Fruit fly (Drosophila melanogaster) whole organism, embryonic: Measurements from ENCODE around the gene Orct2.

ENCODE experiments used
- Bgb ChIP-seq: fragments of 200-800 bp; sonication (Bioruptor generic); IDR thresholded peaks from 2 replicates; pipeline ENCODE4 v1.3.6; 2022; ENCODE audit warnings: missing biosample characterization, missing genetic modification characterization; ENCODE audit not compliant: partially characterized antibody
- CG1024 ChIP-seq: fragments of 200-800 bp; sonication (Bioruptor generic); IDR thresholded peaks from 2 replicates; pipeline ENCODE4 v1.3.6; 2022; ENCODE audit warnings: missing biosample characterization, missing genetic modification characterization
- CG10366 ChIP-seq: fragments of 200-800 bp; sonication (Bioruptor generic); IDR thresholded peaks from 2 replicates; pipeline ENCODE4 v1.3.6; 2022; ENCODE audit warnings: missing biosample characterization, missing genetic modification characterization
- CG11085 ChIP-seq: fragments of 200-800 bp; sonication (Bioruptor generic); IDR thresholded peaks from 2 replicates; pipeline ENCODE4 v1.3.6; 2022; ENCODE audit warnings: missing biosample characterization, missing genetic modification characterization
- CG12236 ChIP-seq: fragments of 200-800 bp; sonication (Bioruptor generic); optimal IDR thresholded peaks from 2 replicates; lab custom pipeline; 2016; ENCODE audit warnings: missing biosample characterization, missing genetic modification characterization
- CG14014 ChIP-seq: fragments of 200-800 bp; sonication (Bioruptor generic); IDR thresholded peaks from 2 replicates; pipeline ENCODE4 v1.3.6; 2022; ENCODE audit warnings: missing biosample characterization, missing genetic modification characterization
- CG14860 ChIP-seq: fragments of 200-800 bp; sonication (Bioruptor generic); IDR thresholded peaks from 3 replicates; pipeline ENCODE4 v1.3.6; 2022; ENCODE audit warnings: missing biosample characterization, missing genetic modification characterization; ENCODE audit not compliant: partially characterized antibody
- CG14965 ChIP-seq: fragments of 200-800 bp; sonication (Bioruptor generic); optimal IDR thresholded peaks from 2 replicates; lab custom pipeline; 2016; ENCODE audit warnings: missing biosample characterization, missing genetic modification characterization, borderline replicate concordance
- CG15269 ChIP-seq: fragments of 200-800 bp; sonication (Bioruptor generic); optimal IDR thresholded peaks from 2 replicates; lab custom pipeline; 2018; ENCODE audit warnings: missing biosample characterization, mild to moderate bottlenecking, missing genetic modification characterization, moderate library complexity
- CG1529 ChIP-seq: fragments of 200-800 bp; sonication (Bioruptor generic); optimal IDR thresholded peaks from 3 replicates; lab custom pipeline; 2018; ENCODE audit warnings: missing biosample characterization, missing genetic modification characterization
- CG3726 ChIP-seq: fragments of 200-800 bp; sonication (Bioruptor generic); IDR thresholded peaks from 3 replicates; pipeline ENCODE4, ENCODE4 v1.3.6; 2022; ENCODE audit warnings: missing biosample characterization, missing genetic modification characterization
- CG6689 ChIP-seq: fragments of 200-800 bp; sonication (Bioruptor generic); IDR thresholded peaks from 2 replicates; pipeline ENCODE4 v1.3.6; 2022; ENCODE audit warnings: missing biosample characterization, missing genetic modification characterization
- CG7987 ChIP-seq: fragments of 200-800 bp; sonication (Bioruptor generic); optimal IDR thresholded peaks from 2 replicates; lab custom pipeline; 2018; ENCODE audit warnings: missing biosample characterization, mild to moderate bottlenecking, missing genetic modification characterization, moderate library complexity
- CG8765 ChIP-seq: fragments of 200-800 bp; sonication (Bioruptor generic); IDR thresholded peaks from 2 replicates; pipeline ENCODE4 v1.3.6; 2022; ENCODE audit warnings: missing biosample characterization, missing genetic modification characterization
- CHES-1-like ChIP-seq: fragments of 200-800 bp; sonication (Bioruptor generic); optimal IDR thresholded peaks from 2 replicates; lab custom pipeline; 2016; ENCODE audit warnings: missing biosample characterization, missing genetic modification characterization
- CoRest ChIP-seq: fragments of 200-800 bp; sonication (Bioruptor generic); optimal IDR thresholded peaks from 3 replicates; lab custom pipeline; 2018; ENCODE audit warnings: missing biosample characterization, mild to moderate bottlenecking, missing genetic modification characterization, moderate library complexity
- D ChIP-seq, 2 experiments: fragments of 200-800 bp in 1 of 2; fragments of >200 bp in 1 of 2; sonication (Bioruptor generic) in 1 of 2; optimal IDR thresholded peaks; 2 replicates in 1 of 2; 3 replicates in 1 of 2; lab custom pipeline; 2017; ENCODE audit warnings: mild to moderate bottlenecking in 1 of 2, missing biosample characterization in 1 of 2, missing genetic modification characterization in 1 of 2, missing genetic modification reagents in 1 of 2
- D19B ChIP-seq: fragments of 200-800 bp; sonication (Bioruptor generic); optimal IDR thresholded peaks from 2 replicates; lab custom pipeline; 2017; ENCODE audit warnings: missing biosample characterization, mild to moderate bottlenecking, missing genetic modification characterization
- Dad ChIP-seq: fragments of 200-800 bp; sonication (Bioruptor generic); optimal IDR thresholded peaks from 3 replicates; lab custom pipeline; 2016; ENCODE audit warnings: missing biosample characterization, missing genetic modification characterization
- Dfd ChIP-seq, 2 experiments: fragments of >200 bp; optimal IDR thresholded peaks; 2 replicates each; lab custom pipeline; 2017; ENCODE audit warnings: missing biosample characterization in 2 of 2, missing genetic modification characterization in 2 of 2
- Dll ChIP-seq: fragments of 200-800 bp; sonication (Bioruptor generic); IDR thresholded peaks from 4 replicates; pipeline ENCODE4 v1.3.6; 2022; ENCODE audit warnings: missing biosample characterization, missing genetic modification characterization; ENCODE audit not compliant: partially characterized antibody
- Dref ChIP-seq: fragments of 200-800 bp; sonication (Bioruptor generic); IDR thresholded peaks from 2 replicates; pipeline ENCODE4 v1.3.6; 2022; ENCODE audit warnings: missing biosample characterization, missing genetic modification characterization
- E2f1 ChIP-seq: fragments of 200-800 bp; sonication (Bioruptor generic); IDR thresholded peaks from 2 replicates; pipeline ENCODE4 v1.3.6; 2022; ENCODE audit warnings: missing biosample characterization, missing genetic modification characterization
- ERR ChIP-seq: fragments of 200-800 bp; sonication (Bioruptor generic); optimal IDR thresholded peaks from 2 replicates; lab custom pipeline; 2016; ENCODE audit warnings: missing biosample characterization, missing genetic modification characterization
- HHEX ChIP-seq: fragments of 200-800 bp; sonication (Bioruptor generic); optimal IDR thresholded peaks from 3 replicates; lab custom pipeline; 2017; ENCODE audit warnings: missing biosample characterization, mild to moderate bottlenecking, missing genetic modification characterization, missing genetic modification reagents
- Hr3 ChIP-seq: fragments of 200-800 bp; sonication (Bioruptor generic); optimal IDR thresholded peaks from 3 replicates; lab custom pipeline; 2016; ENCODE audit warnings: missing biosample characterization, missing genetic modification characterization
- Mad ChIP-seq: fragments of 200-800 bp; sonication (Bioruptor generic); optimal IDR thresholded peaks from 2 replicates; lab custom pipeline; 2016; ENCODE audit warnings: missing biosample characterization, missing genetic modification characterization
- NC2α ChIP-seq: fragments of 200-800 bp; sonication (Bioruptor generic); optimal IDR thresholded peaks from 2 replicates; lab custom pipeline; 2016; ENCODE audit warnings: missing biosample characterization, missing genetic modification characterization
- NC2β ChIP-seq: fragments of 200-800 bp; sonication (Bioruptor generic); optimal IDR thresholded peaks from 2 replicates; lab custom pipeline; 2016; ENCODE audit warnings: missing biosample characterization, missing genetic modification characterization
- Spps ChIP-seq: fragments of 200-800 bp; sonication (Bioruptor generic); optimal IDR thresholded peaks from 2 replicates; lab custom pipeline; 2018; ENCODE audit warnings: missing biosample characterization, mild to moderate bottlenecking, missing genetic modification characterization
- bbx ChIP-seq: fragments of 200-800 bp; sonication (Bioruptor generic); IDR thresholded peaks from 2 replicates; pipeline ENCODE4 v1.3.6; 2022; ENCODE audit warnings: missing biosample characterization, missing genetic modification characterization; ENCODE audit not compliant: partially characterized antibody
- bsh ChIP-seq, 2 experiments: fragments of 200-800 bp; sonication (Bioruptor generic); optimal IDR thresholded peaks; 2 replicates each; lab custom pipeline; 2017 to 2018; ENCODE audit warnings: mild to moderate bottlenecking in 2 of 2, missing biosample characterization in 2 of 2, missing genetic modification characterization in 2 of 2, moderate library complexity in 1 of 2
- cas ChIP-seq: fragments of 200-800 bp; sonication (Bioruptor generic); IDR thresholded peaks from 2 replicates; pipeline ENCODE4 v1.3.6; 2022; ENCODE audit warnings: missing biosample characterization, missing genetic modification characterization
- cg ChIP-seq: fragments of 200-800 bp; sonication (Bioruptor generic); optimal IDR thresholded peaks from 3 replicates; lab custom pipeline; 2019; ENCODE audit warnings: missing biosample characterization, mild to moderate bottlenecking, missing genetic modification characterization, moderate library complexity
- corto ChIP-seq: fragments of 200-800 bp; sonication (Bioruptor generic); optimal IDR thresholded peaks from 2 replicates; lab custom pipeline; 2016; ENCODE audit warnings: missing biosample characterization, mild to moderate bottlenecking, missing genetic modification characterization, moderate library complexity
- emc ChIP-seq: fragments of 200-800 bp; sonication (Bioruptor generic); optimal IDR thresholded peaks from 2 replicates; lab custom pipeline; 2016; ENCODE audit warnings: missing biosample characterization, missing genetic modification characterization
- esg ChIP-seq: fragments of 200-800 bp; sonication (Bioruptor generic); conservative IDR thresholded peaks from 2 replicates; pipeline ENCODE4 v1.3.6; 2022; ENCODE audit warnings: missing biosample characterization, missing genetic modification characterization
- eve ChIP-seq, 2 experiments: fragments of >200 bp; optimal IDR thresholded peaks; 2 replicates each; lab custom pipeline; 2017; ENCODE audit warnings: missing biosample characterization in 2 of 2, missing genetic modification characterization in 2 of 2
- gem ChIP-seq: fragments of 200-800 bp; sonication (Bioruptor generic); optimal IDR thresholded peaks from 2 replicates; lab custom pipeline; 2019; ENCODE audit warnings: missing biosample characterization, mild to moderate bottlenecking, missing genetic modification characterization, moderate library complexity
- gfzf ChIP-seq: fragments of 200-800 bp; sonication (Bioruptor generic); optimal IDR thresholded peaks from 2 replicates; lab custom pipeline; 2016; ENCODE audit warnings: missing biosample characterization, mild to moderate bottlenecking, missing genetic modification characterization, moderate library complexity
- luna ChIP-seq: fragments of 200-800 bp; sonication (Bioruptor generic); optimal IDR thresholded peaks from 2 replicates; lab custom pipeline; 2016; ENCODE audit warnings: missing biosample characterization, missing genetic modification characterization
- pfk ChIP-seq: fragments of 200-800 bp; sonication (Bioruptor generic); optimal IDR thresholded peaks from 2 replicates; lab custom pipeline; 2018; ENCODE audit warnings: missing biosample characterization, mild to moderate bottlenecking, missing genetic modification characterization, moderate library complexity
- pita ChIP-seq: fragments of 200-800 bp; sonication (Bioruptor generic); optimal IDR thresholded peaks from 2 replicates; lab custom pipeline; 2017; ENCODE audit warnings: missing biosample characterization, mild to moderate bottlenecking, missing genetic modification characterization
- pnt ChIP-seq: fragments of 200-800 bp; sonication (Bioruptor generic); optimal IDR thresholded peaks from 3 replicates; lab custom pipeline; 2016; ENCODE audit warnings: missing biosample characterization, missing genetic modification characterization
- prd ChIP-seq, 3 experiments: fragments of >200 bp in 2 of 3; fragments of 200-800 bp in 1 of 3; sonication (Bioruptor generic) in 1 of 3; optimal IDR thresholded peaks in 2 of 3; IDR thresholded peaks in 1 of 3; 2 replicates in 2 of 3; 3 replicates in 1 of 3; pipeline versions ENCODE4 v1.3.6 to Lab custom; 2017 to 2022; ENCODE audit warnings: missing biosample characterization in 1 of 3, missing genetic modification characterization in 1 of 3
- pum ChIP-seq: fragments of 200-800 bp; sonication (Bioruptor generic); optimal IDR thresholded peaks from 2 replicates; lab custom pipeline; 2016; ENCODE audit warnings: missing biosample characterization, missing genetic modification characterization
- ranshi ChIP-seq: fragments of 200-800 bp; sonication (Bioruptor generic); IDR thresholded peaks from 2 replicates; pipeline ENCODE4 v1.3.6; 2022; ENCODE audit warnings: missing biosample characterization, missing genetic modification characterization
- sisA ChIP-seq: fragments of 200-800 bp; sonication (Bioruptor generic); IDR thresholded peaks from 2 replicates; pipeline ENCODE4 v1.3.6; 2022; ENCODE audit warnings: missing biosample characterization, missing genetic modification characterization
- sqz ChIP-seq: fragments of 200-800 bp; sonication (Bioruptor generic); optimal IDR thresholded peaks from 3 replicates; lab custom pipeline; 2018; ENCODE audit warnings: missing biosample characterization, mild to moderate bottlenecking, missing genetic modification characterization
- tio ChIP-seq: fragments of 200-800 bp; sonication (Bioruptor generic); optimal IDR thresholded peaks from 2 replicates; lab custom pipeline; 2017; ENCODE audit warnings: missing biosample characterization, missing genetic modification characterization, inconsistent platforms
- tll ChIP-seq, 2 experiments: fragments of 200-800 bp in 1 of 2; fragments of >200 bp in 1 of 2; sonication (Bioruptor generic) in 1 of 2; optimal IDR thresholded peaks; 2 replicates each; lab custom pipeline; 2017 to 2019; ENCODE audit warnings: missing biosample characterization in 2 of 2, missing genetic modification characterization in 2 of 2, mild to moderate bottlenecking in 1 of 2, moderate library complexity in 1 of 2

Orct2 gene

dm6 chr3R:24272775-24273290, at the start of gene Orct2 (continued):
- TF ChIP-seq D19B (no peak), CG12236 (GFP tag; lab: Kevin White, UChicago) (no peak), Hr3 (no peak), Spps (tag; lab: Kevin White, UChicago) (no peak), bbx (no peak), NC2α (GFP tag; lab: Kevin White, UChicago) (no peak), eve (GFP tag; optimal IDR thresholded peaks at IDR 0.05; lab: Kevin White, UChicago) (no peak), CG10366 (GFP tag; lab: Robert Waterston, UW) (no peak), D (optimal IDR thresholded peaks at IDR 0.05; lab: Kevin White, UChicago) (peak; percentile 73), D (GFP tag; optimal IDR thresholded peaks at IDR 0.05; lab: Kevin White, UChicago) (no peak), Dfd (GFP tag; optimal IDR thresholded peaks at IDR 0.05; lab: Kevin White, UChicago) (no peak), CoRest (no peak), CG11085 (GFP tag; lab: Robert Waterston, UW) (no peak), cg (GFP tag; lab: Kevin White, UChicago) (peak; percentile 27), ranshi (GFP tag; lab: Robert Waterston, UW) (no peak), Bgb (peak; percentile 50; the same call in 1 of the 2 replicates), pfk (GFP tag; lab: Kevin White, UChicago) (no peak), CG6689 (GFP tag; lab: Robert Waterston, UW) (no peak), CHES-1-like (peak; percentile 9), esg (GFP tag; lab: Robert Waterston, UW) (no peak), HHEX (GFP tag; lab: Kevin White, UChicago) (peak; percentile 25), CG15269 (peak; percentile 15), pum (no peak), CG7987 (GFP tag; lab: Kevin White, UChicago) (no peak)

- TF ChIP-seq E2f1 (GFP tag; lab: Robert Waterston, UW) (no peak), corto (GFP tag; lab: Kevin White, UChicago) (no peak), pita (GFP tag; lab: Kevin White, UChicago) (no peak), CG1529 (GFP tag; lab: Kevin White, UChicago) (no peak), luna (GFP tag; lab: Kevin White, UChicago) (no peak), Dref (GFP tag; lab: Robert Waterston, UW) (peak; percentile 96), Mad (GFP tag; lab: Kevin White, UChicago) (no peak), bsh (GFP tag; optimal IDR thresholded peaks at IDR 0.05; lab: Kevin White, UChicago) (peak in 1 of 2 experiments; percentile 13), cas (no peak), ERR (GFP tag; lab: Kevin White, UChicago) (peak; percentile 45), CG8765 (GFP tag; lab: Robert Waterston, UW) (no peak), CG14860 (GFP tag; lab: Robert Waterston, UW) (peak; percentile 92), NC2β (GFP tag; lab: Kevin White, UChicago) (peak; percentile 36), tll (GFP tag; optimal IDR thresholded peaks at IDR 0.05; lab: Kevin White, UChicago) (no peak), CG14965 (GFP tag; lab: Kevin White, UChicago) (no peak), gem (tag; lab: Kevin White, UChicago) (no peak), Dll (GFP tag; lab: Robert Waterston, UW) (peak; percentile 84), Dad (GFP tag; lab: Kevin White, UChicago) (no peak), gfzf (peak; percentile 55), tio (GFP tag; lab: Kevin White, UChicago) (no peak), emc (GFP tag; lab: Kevin White, UChicago) (no peak), sisA (no peak), CG3726 (GFP tag; lab: Robert Waterston, UW) (no peak), pnt (no peak), CG1024 (GFP tag; lab: Robert Waterston, UW) (no peak), CG14014 (GFP tag; lab: Robert Waterston, UW) (no peak), prd (optimal IDR thresholded peaks at IDR 0.05; lab: Kevin White, UChicago) (no peak), prd (GFP tag; IDR thresholded peaks at IDR 0.05; lab: Robert Waterston, UW) (no peak), sqz (GFP tag; lab: Kevin White, UChicago) (no peak)
These were observed 46.1 kb upstream of the Orct2 start, which contains the start of the genes Spps and CG13609 for dm6 chr3R:24226744-24227143. Spps (minus strand) TSS chr3R:24226934. CG13609 (plus strand) TSS chr3R:24227023.
